Fruit fly (Drosophila melanogaster) whole organism, embryonic: ENCODE results near the gene CG1622.

Source experiments
- Ada2b ChIP-seq: fragments of 200-800 bp; sonication (Bioruptor generic); IDR thresholded peaks from 2 replicates; pipeline ENCODE4 v1.3.6; 2022; ENCODE audit warnings: missing biosample characterization, missing genetic modification characterization
- Adf1 ChIP-seq: fragments of 200-800 bp; sonication (Bioruptor generic); IDR thresholded peaks from 2 replicates; pipeline ENCODE4 v1.3.6; 2022; ENCODE audit warnings: missing biosample characterization, missing genetic modification characterization
- Bgb ChIP-seq: fragments of 200-800 bp; sonication (Bioruptor generic); IDR thresholded peaks from 2 replicates; pipeline ENCODE4 v1.3.6; 2022; ENCODE audit warnings: missing biosample characterization, missing genetic modification characterization; ENCODE audit not compliant: partially characterized antibody
- CG10209 ChIP-seq: fragments of 200-800 bp; sonication (Bioruptor generic); optimal IDR thresholded peaks from 3 replicates; lab custom pipeline; 2017; ENCODE audit warnings: missing biosample characterization, mild to moderate bottlenecking, missing genetic modification characterization, missing genetic modification reagents
- CG1024 ChIP-seq: fragments of 200-800 bp; sonication (Bioruptor generic); IDR thresholded peaks from 2 replicates; pipeline ENCODE4 v1.3.6; 2022; ENCODE audit warnings: missing biosample characterization, missing genetic modification characterization
- CG10321 ChIP-seq: fragments of 200-800 bp; sonication (Bioruptor generic); IDR thresholded peaks from 2 replicates; pipeline ENCODE4 v1.3.6; 2022; ENCODE audit warnings: missing biosample characterization, missing genetic modification characterization
- CG11398 ChIP-seq: fragments of 200-800 bp; sonication (Bioruptor generic); optimal IDR thresholded peaks from 2 replicates; lab custom pipeline; 2016; ENCODE audit warnings: missing biosample characterization, missing genetic modification characterization
- CG11456 ChIP-seq: fragments of 200-800 bp; sonication (Bioruptor generic); IDR thresholded peaks from 3 replicates; pipeline ENCODE4 v1.3.6; 2022; ENCODE audit warnings: missing biosample characterization, missing genetic modification characterization
- CG12942 ChIP-seq: fragments of 200-800 bp; sonication (Bioruptor generic); optimal IDR thresholded peaks from 3 replicates; lab custom pipeline; 2016; ENCODE audit warnings: missing biosample characterization, missing genetic modification characterization
- CG14441 ChIP-seq: fragments of 200-800 bp; sonication (Bioruptor generic); IDR thresholded peaks from 2 replicates; pipeline ENCODE4 v1.3.6; 2022; ENCODE audit warnings: missing biosample characterization, missing genetic modification characterization
- CG15011 ChIP-seq: fragments of 200-800 bp; sonication (Bioruptor generic); optimal IDR thresholded peaks from 3 replicates; lab custom pipeline; 2018; ENCODE audit warnings: missing biosample characterization, mild to moderate bottlenecking, missing genetic modification characterization
- CG1602 ChIP-seq: fragments of 200-800 bp; sonication (Bioruptor generic); optimal IDR thresholded peaks from 3 replicates; lab custom pipeline; 2016; ENCODE audit warnings: missing biosample characterization, missing genetic modification characterization
- CG16863 ChIP-seq: fragments of 200-800 bp; sonication (Bioruptor generic); optimal IDR thresholded peaks from 3 replicates; lab custom pipeline; 2016; ENCODE audit warnings: missing biosample characterization, missing genetic modification characterization
- CG17359 ChIP-seq: fragments of 200-800 bp; sonication (Bioruptor generic); optimal IDR thresholded peaks from 3 replicates; lab custom pipeline; 2018; ENCODE audit warnings: missing biosample characterization, mild to moderate bottlenecking, missing genetic modification characterization, moderate library complexity
- CG17361 ChIP-seq: fragments of 200-800 bp; sonication (Bioruptor generic); IDR thresholded peaks from 3 replicates; pipeline ENCODE4 v1.3.6; 2022; ENCODE audit warnings: missing biosample characterization, missing genetic modification characterization
- CG2129 ChIP-seq: fragments of 200-800 bp; sonication (Bioruptor generic); IDR thresholded peaks from 2 replicates; pipeline ENCODE4 v1.3.6; 2022; ENCODE audit warnings: missing biosample characterization, missing genetic modification characterization; ENCODE audit not compliant: partially characterized antibody
- CG31441 ChIP-seq: fragments of 200-800 bp; sonication (Bioruptor generic); IDR thresholded peaks from 2 replicates; pipeline ENCODE4 v1.3.6; 2022; ENCODE audit warnings: missing biosample characterization, missing genetic modification characterization
- CG32772 ChIP-seq: fragments of 200-800 bp; sonication (Bioruptor generic); IDR thresholded peaks from 2 replicates; pipeline ENCODE4 v1.3.6; 2022; ENCODE audit warnings: missing biosample characterization, missing genetic modification characterization
- CG4854 ChIP-seq: fragments of 200-800 bp; sonication (Bioruptor generic); optimal IDR thresholded peaks from 2 replicates; lab custom pipeline; 2016; ENCODE audit warnings: missing biosample characterization, missing genetic modification characterization, inconsistent platforms
- CG5180 ChIP-seq: fragments of 200-800 bp; sonication (Bioruptor generic); optimal IDR thresholded peaks from 3 replicates; lab custom pipeline; 2017; ENCODE audit warnings: missing biosample characterization, missing genetic modification characterization, mild to moderate bottlenecking, moderate library complexity, missing genetic modification reagents
- Eip74EF ChIP-seq, 2 experiments: fragments of 200-800 bp in 1 of 2; fragments of >200 bp in 1 of 2; sonication (Bioruptor generic) in 1 of 2; optimal IDR thresholded peaks; 2 replicates each; lab custom pipeline; 2017 to 2019; ENCODE audit warnings: missing biosample characterization in 2 of 2, missing genetic modification characterization in 2 of 2, mild to moderate bottlenecking in 1 of 2, moderate library complexity in 1 of 2
- Fer3 ChIP-seq: fragments of 200-800 bp; sonication (Bioruptor generic); optimal IDR thresholded peaks from 2 replicates; lab custom pipeline; 2018; ENCODE audit warnings: missing biosample characterization, mild to moderate bottlenecking, missing genetic modification characterization, moderate library complexity
- Hmr ChIP-seq: fragments of 200-800 bp; sonication (Bioruptor generic); optimal IDR thresholded peaks from 3 replicates; lab custom pipeline; 2017; ENCODE audit warnings: mild to moderate bottlenecking, missing biosample characterization, missing genetic modification reagents, missing genetic modification characterization
- Hr3 ChIP-seq: fragments of 200-800 bp; sonication (Bioruptor generic); optimal IDR thresholded peaks from 3 replicates; lab custom pipeline; 2016; ENCODE audit warnings: missing biosample characterization, missing genetic modification characterization
- Hr78 ChIP-seq, 2 experiments: fragments of 200-800 bp in 1 of 2; fragments of >200 bp in 1 of 2; sonication (Bioruptor generic) in 1 of 2; optimal IDR thresholded peaks; 2 replicates each; lab custom pipeline; 2017 to 2019; ENCODE audit warnings: missing biosample characterization in 2 of 2, missing genetic modification characterization in 2 of 2, mild to moderate bottlenecking in 1 of 2, moderate library complexity in 1 of 2
- Mrtf ChIP-seq: fragments of 200-800 bp; sonication (Bioruptor generic); IDR thresholded peaks from 3 replicates; pipeline ENCODE4 v1.3.6; 2022; ENCODE audit warnings: missing biosample characterization, missing genetic modification characterization
- NC2α ChIP-seq: fragments of 200-800 bp; sonication (Bioruptor generic); optimal IDR thresholded peaks from 2 replicates; lab custom pipeline; 2016; ENCODE audit warnings: missing biosample characterization, missing genetic modification characterization
- NK7.1 ChIP-seq: fragments of 200-800 bp; sonication (Bioruptor generic); optimal IDR thresholded peaks from 3 replicates; lab custom pipeline; 2016; ENCODE audit warnings: missing biosample characterization, missing genetic modification characterization
- Poxn ChIP-seq: fragments of 200-800 bp; sonication (Bioruptor generic); IDR thresholded peaks from 2 replicates; pipeline ENCODE4 v1.3.6; 2022; ENCODE audit warnings: missing biosample characterization, missing genetic modification characterization
- Ravus ChIP-seq: fragments of 200-800 bp; sonication (Bioruptor generic); IDR thresholded peaks from 2 replicates; pipeline ENCODE4 v1.3.6; 2022; ENCODE audit warnings: missing biosample characterization, missing genetic modification characterization
- Scr ChIP-seq: fragments of 200-800 bp; sonication (Bioruptor generic); IDR thresholded peaks from 2 replicates; pipeline ENCODE4 v1.3.6; 2022; ENCODE audit warnings: missing biosample characterization, missing genetic modification characterization; ENCODE audit not compliant: partially characterized antibody
- Sry-δ ChIP-seq: fragments of 200-800 bp; sonication (Bioruptor generic); optimal IDR thresholded peaks from 2 replicates; lab custom pipeline; 2016; ENCODE audit warnings: missing biosample characterization, missing genetic modification characterization
- Ssrp ChIP-seq: fragments of 200-800 bp; sonication (Bioruptor generic); optimal IDR thresholded peaks from 2 replicates; lab custom pipeline; 2018; ENCODE audit warnings: missing biosample characterization, mild to moderate bottlenecking, missing genetic modification characterization, moderate library complexity
- Trl ChIP-seq, 3 experiments: fragments of >200 bp in 2 of 3; fragments of 200-800 bp in 1 of 3; sonication (Bioruptor generic) in 1 of 3; optimal IDR thresholded peaks; 2 replicates in 1 of 3; 3 replicates in 2 of 3; lab custom pipeline; 2016 to 2017; ENCODE audit warnings: missing biosample characterization in 1 of 3, missing genetic modification characterization in 1 of 3
- al ChIP-seq: fragments of 200-800 bp; sonication (Bioruptor generic); IDR thresholded peaks from 2 replicates; pipeline ENCODE4 v1.3.6; 2022; ENCODE audit warnings: missing biosample characterization, missing genetic modification characterization
- amos ChIP-seq: fragments of 200-800 bp; sonication (Bioruptor generic); IDR thresholded peaks from 2 replicates; pipeline ENCODE4 v1.3.6; 2022; ENCODE audit warnings: missing biosample characterization, missing genetic modification characterization; ENCODE audit not compliant: partially characterized antibody
- ap ChIP-seq: fragments of 200-800 bp; sonication (Bioruptor generic); IDR thresholded peaks from 2 replicates; pipeline ENCODE4 v1.3.6; 2022; ENCODE audit warnings: missing biosample characterization, missing genetic modification characterization
- ato ChIP-seq: fragments of 200-800 bp; sonication (Bioruptor generic); IDR thresholded peaks from 2 replicates; pipeline ENCODE4 v1.3.6; 2022; ENCODE audit warnings: missing biosample characterization, missing genetic modification characterization; ENCODE audit not compliant: partially characterized antibody
- bbx ChIP-seq: fragments of 200-800 bp; sonication (Bioruptor generic); IDR thresholded peaks from 2 replicates; pipeline ENCODE4 v1.3.6; 2022; ENCODE audit warnings: missing biosample characterization, missing genetic modification characterization; ENCODE audit not compliant: partially characterized antibody
- cad ChIP-seq: fragments of >200 bp; optimal IDR thresholded peaks from 2 replicates; lab custom pipeline; 2017; ENCODE audit warnings: missing biosample characterization, missing genetic modification characterization
- cwo ChIP-seq: fragments of 200-800 bp; sonication (Bioruptor generic); optimal IDR thresholded peaks from 3 replicates; lab custom pipeline; 2017; ENCODE audit warnings: missing biosample characterization, missing genetic modification characterization, mild to moderate bottlenecking, moderate library complexity, missing genetic modification reagents
- hb ChIP-seq: fragments of 200-800 bp; sonication (Bioruptor generic); IDR thresholded peaks from 3 replicates; pipeline ENCODE4 v1.3.6; 2022; ENCODE audit warnings: missing biosample characterization, missing genetic modification characterization; ENCODE audit not compliant: partially characterized antibody
- kni ChIP-seq: fragments of 200-800 bp; sonication (Bioruptor generic); optimal IDR thresholded peaks from 3 replicates; lab custom pipeline; 2017; ENCODE audit warnings: mild to moderate bottlenecking, missing biosample characterization, missing genetic modification reagents, missing genetic modification characterization
- ranshi ChIP-seq: fragments of 200-800 bp; sonication (Bioruptor generic); IDR thresholded peaks from 2 replicates; pipeline ENCODE4 v1.3.6; 2022; ENCODE audit warnings: missing biosample characterization, missing genetic modification characterization
- tap ChIP-seq: fragments of 200-800 bp; optimal IDR thresholded peaks from 3 replicates; lab custom pipeline; 2019; ENCODE audit warnings: missing biosample characterization, mild to moderate bottlenecking, missing genetic modification characterization, moderate library complexity
- vfl ChIP-seq: fragments of 200-800 bp; sonication (Bioruptor generic); optimal IDR thresholded peaks from 2 replicates; lab custom pipeline; 2016; ENCODE audit warnings: missing biosample characterization, missing genetic modification characterization
- wdn ChIP-seq: fragments of 200-800 bp; sonication (Bioruptor generic); IDR thresholded peaks from 2 replicates; pipeline ENCODE4 v1.3.6; 2022; ENCODE audit warnings: missing biosample characterization, missing genetic modification characterization
- wek ChIP-seq: fragments of 200-800 bp; sonication (Bioruptor generic); optimal IDR thresholded peaks from 3 replicates; lab custom pipeline; 2018; ENCODE audit warnings: missing biosample characterization, mild to moderate bottlenecking, missing genetic modification characterization, moderate library complexity
- z ChIP-seq: fragments of 200-800 bp; sonication (Bioruptor generic); IDR thresholded peaks from 3 replicates; pipeline ENCODE4 v1.3.6; 2022; ENCODE audit warnings: missing biosample characterization, missing genetic modification characterization

The CG1622 gene

DNA sequence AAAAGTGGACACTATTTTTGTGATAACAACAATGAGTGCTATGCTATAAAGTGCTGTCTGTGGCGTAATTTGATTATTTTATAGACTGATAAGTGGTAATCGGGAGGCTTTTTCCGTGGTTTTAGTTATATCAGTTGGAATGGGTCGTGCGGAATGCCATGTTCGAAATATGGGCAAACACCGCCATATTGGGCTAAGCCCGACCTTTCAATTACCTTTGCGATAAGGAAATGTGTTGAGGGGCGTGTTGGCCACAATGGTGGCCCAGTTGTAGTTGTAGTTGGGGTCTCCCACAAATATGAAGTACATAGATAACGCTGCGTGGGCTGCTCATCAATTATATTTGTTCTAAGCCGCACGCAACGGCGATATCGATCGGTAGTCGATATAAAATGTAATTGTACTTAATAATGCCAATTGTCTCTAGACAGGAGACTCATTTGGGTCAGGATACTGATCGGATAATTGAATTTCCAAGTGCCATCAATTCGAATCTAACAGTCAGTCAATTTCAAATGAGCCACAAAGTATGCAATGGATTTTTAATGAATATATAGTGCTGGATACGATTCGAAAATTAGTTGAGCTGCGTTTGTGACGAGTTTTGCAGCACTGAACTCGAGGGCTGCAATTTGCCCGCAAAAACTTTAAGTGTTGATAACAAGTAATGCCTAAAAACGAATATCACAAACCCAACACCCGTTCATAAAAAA lies 37.7 kb downstream of the CG1622 start (continued):
- TF ChIP-seq CG15011 (GFP tag; lab: Kevin White, UChicago) (no peak), ranshi (GFP tag; lab: Robert Waterston, UW) (no peak), NC2α (no peak), CG1024 (GFP tag; lab: Robert Waterston, UW) (no peak), Hr3 (peak; percentile 8), Hr78 (GFP tag; optimal IDR thresholded peaks at IDR 0.05; lab: Kevin White, UChicago) (peak in 1 of 2 experiments; percentile 91), CG1602 (no peak), CG11456 (GFP tag; lab: Robert Waterston, UW) (no peak; the same call in 2 of the 3 replicates), CG10209 (GFP tag; lab: Kevin White, UChicago) (peak; percentile 21), CG16863 (no peak), cwo (GFP tag; lab: Kevin White, UChicago) (no peak), NK7.1 (GFP tag; lab: Kevin White, UChicago) (no peak), Poxn (GFP tag; lab: Robert Waterston, UW) (no peak), tap (tag; lab: Kevin White, UChicago) (no peak), CG5180 (GFP tag; lab: Kevin White, UChicago) (no peak), kni (GFP tag; lab: Kevin White, UChicago) (no peak), Ravus (GFP tag; lab: Robert Waterston, UW) (no peak), amos (GFP tag; lab: Robert Waterston, UW) (peak; percentile 44; the same call in 1 of the 2 replicates), CG4854 (no peak), CG10321 (GFP tag; lab: Robert Waterston, UW) (no peak), ato (GFP tag; lab: Robert Waterston, UW) (no peak), wdn (GFP tag; lab: Robert Waterston, UW) (no peak), CG17361 (no peak), Sry-δ (peak; percentile 33), CG31441 (GFP tag; lab: Robert Waterston, UW) (no peak), z (no peak), Adf1 (GFP tag; lab: Robert Waterston, UW) (no peak), Fer3 (tag; lab: Kevin White, UChicago) (peak; percentile 28), Ssrp (tag; lab: Kevin White, UChicago) (no peak), Hmr (GFP tag; lab: Kevin White, UChicago) (peak; percentile 51), CG2129 (no peak), Trl (optimal IDR thresholded peaks at IDR 0.05; lab: Kevin White, UChicago) (no peak), Trl (GFP tag; optimal IDR thresholded peaks at IDR 0.05; lab: Kevin White, UChicago) (peak; percentile 52), hb (GFP tag; lab: Robert Waterston, UW) (no peak), CG32772 (GFP tag; lab: Robert Waterston, UW) (no peak), Bgb (GFP tag; lab: Robert Waterston, UW) (no peak), Eip74EF (GFP tag; optimal IDR thresholded peaks at IDR 0.05; lab: Kevin White, UChicago) (no peak), wek (GFP tag; lab: Kevin White, UChicago) (no peak), al (GFP tag; lab: Robert Waterston, UW) (no peak), Mrtf (GFP tag; lab: Robert Waterston, UW) (no peak), cad (no peak), vfl (peak; percentile 35), CG17359 (tag; lab: Kevin White, UChicago) (peak; percentile 20), CG14441 (GFP tag; lab: Robert Waterston, UW) (no peak), Scr (GFP tag; lab: Robert Waterston, UW) (no peak), ap (GFP tag; lab: Robert Waterston, UW) (no peak), Ada2b (GFP tag; lab: Robert Waterston, UW) (no peak), bbx (GFP tag; lab: Robert Waterston, UW) (no peak), CG11398 (GFP tag; lab: Kevin White, UChicago) (peak; percentile 52), CG12942 (GFP tag; lab: Kevin White, UChicago) (peak; percentile 33)
